Worm (Caenorhabditis elegans) whole organism, L4/young adult: ENCODE measurements around the gene F40E10.5.

Experiments
- W03F9.2 ChIP-seq: fragments of 150-350 bp; optimal IDR thresholded peaks from 2 replicates; lab custom pipeline; 2014; ENCODE audit warnings: missing biosample characterization, missing genetic modification characterization
- dao-5 ChIP-seq: sonication (generic microtip); optimal IDR thresholded peaks from 2 replicates; lab custom pipeline; 2016; ENCODE audit warnings: missing genotype, missing genetic modification characterization, moderate library complexity, missing compliant biosample characterization
- him-1 ChIP-seq: sonication (generic microtip); optimal IDR thresholded peaks from 2 replicates; lab custom pipeline; 2016; ENCODE audit warnings: missing genotype, missing genetic modification reagents, missing genetic modification characterization, missing compliant biosample characterization

F40E10.5 gene

DNA sequence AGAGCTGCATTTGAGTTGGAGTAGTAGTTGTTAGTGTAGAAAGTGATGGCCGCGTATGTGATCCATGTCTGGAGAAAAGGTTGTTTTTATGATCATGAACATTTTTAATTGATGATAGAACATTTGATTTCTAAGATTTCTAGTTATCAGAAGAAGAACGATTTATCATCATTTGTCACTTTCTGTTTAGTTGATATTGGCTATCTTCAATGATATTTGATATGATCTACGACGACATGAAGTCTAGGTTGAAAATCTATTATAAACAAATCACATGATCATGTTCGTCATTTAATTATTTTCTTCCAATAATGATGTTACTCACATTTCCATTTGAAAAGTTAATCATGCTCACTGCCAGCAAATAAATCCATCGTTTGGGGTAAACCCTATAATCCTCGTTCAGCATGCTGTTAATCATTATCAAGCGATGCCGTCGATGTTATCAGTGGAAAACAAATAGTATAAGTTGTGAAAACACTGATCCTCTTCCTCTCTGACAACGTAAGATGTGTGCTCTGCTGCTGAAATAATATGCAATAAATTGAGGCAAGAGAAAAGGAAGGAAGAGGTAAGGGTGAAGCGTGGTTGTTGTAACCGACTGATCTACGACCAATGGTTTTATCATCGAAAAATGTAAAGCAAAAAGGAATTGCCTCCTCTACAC, 35.5 kb downstream of the F40E10.5 start:
- TF ChIP-seq him-1 (tag; lab: Kevin White, UChicago) (no peak), dao-5 (no peak)

DNA sequence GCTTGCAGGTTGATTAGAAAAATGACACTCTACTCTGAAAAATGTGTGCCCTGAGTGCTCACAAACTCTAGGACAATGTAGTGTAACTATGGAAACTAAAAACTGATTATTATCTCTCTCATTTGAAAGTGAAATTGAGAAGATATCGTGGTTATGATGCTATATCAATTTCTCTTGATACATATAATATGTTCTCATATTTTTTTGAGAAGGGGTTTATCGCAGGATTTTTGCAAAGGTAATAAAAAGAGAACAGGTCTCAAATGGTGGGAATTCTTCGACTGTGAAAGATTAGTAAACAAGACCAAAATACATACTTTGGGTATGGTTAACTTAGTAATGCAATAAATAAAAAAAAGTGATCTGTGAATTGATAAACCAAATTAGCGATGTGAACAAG, 36.0 kb downstream of the F40E10.5 start:
- TF ChIP-seq W03F9.2 (no peak), dao-5 (no peak), him-1 (tag; lab: Kevin White, UChicago) (no peak)

DNA sequence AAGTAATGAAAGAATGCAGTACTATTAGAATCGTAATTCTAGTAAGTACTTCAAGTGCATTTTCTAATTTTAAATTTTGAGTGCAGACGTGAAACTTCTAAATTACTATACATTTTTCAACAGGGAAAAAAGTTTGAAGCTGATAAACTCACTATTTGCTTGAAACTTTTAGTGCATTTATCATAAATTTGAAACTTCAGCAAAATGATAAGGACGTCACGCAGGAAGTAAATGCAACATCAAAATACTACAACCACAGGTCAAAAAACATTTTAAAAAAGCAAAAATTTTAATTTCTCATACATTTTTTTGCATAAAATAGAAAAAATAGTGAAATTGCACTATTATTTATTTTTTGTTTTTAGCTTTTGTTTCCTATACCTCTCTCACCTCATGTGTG, 37.9 kb downstream of the F40E10.5 start:
- TF ChIP-seq him-1 (tag; lab: Kevin White, UChicago) (no peak), dao-5 (no peak), W03F9.2 (no peak)

DNA sequence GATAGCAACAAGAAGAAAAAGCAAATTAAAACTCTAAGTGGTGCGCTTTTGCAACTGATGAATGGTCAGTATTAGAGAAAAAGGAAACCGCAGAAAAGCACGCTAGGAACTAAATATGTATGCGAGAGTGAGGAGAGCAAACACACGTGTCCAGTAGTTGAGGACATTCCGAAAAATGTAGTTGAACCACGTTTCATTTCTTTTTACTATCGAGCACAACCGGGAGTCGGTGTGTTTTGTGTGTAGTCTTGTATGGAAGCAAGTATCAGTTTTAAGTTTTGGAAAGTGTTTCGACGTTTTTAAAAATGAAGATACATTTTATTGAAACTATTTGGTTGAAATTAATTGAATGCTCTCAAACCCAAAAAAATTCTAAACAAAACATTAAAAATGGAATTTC, 38.4 kb downstream of the F40E10.5 start, which contains the start of gene C05G5.1:
Gene C05G5.1, minus strand, starts transcription at position 101 of the 400 bp plus-strand sequence.
- TF ChIP-seq W03F9.2 = no peak
- TF ChIP-seq him-1 (tag; lab: Kevin White, UChicago) = no peak
- TF ChIP-seq dao-5 = no peak

DNA sequence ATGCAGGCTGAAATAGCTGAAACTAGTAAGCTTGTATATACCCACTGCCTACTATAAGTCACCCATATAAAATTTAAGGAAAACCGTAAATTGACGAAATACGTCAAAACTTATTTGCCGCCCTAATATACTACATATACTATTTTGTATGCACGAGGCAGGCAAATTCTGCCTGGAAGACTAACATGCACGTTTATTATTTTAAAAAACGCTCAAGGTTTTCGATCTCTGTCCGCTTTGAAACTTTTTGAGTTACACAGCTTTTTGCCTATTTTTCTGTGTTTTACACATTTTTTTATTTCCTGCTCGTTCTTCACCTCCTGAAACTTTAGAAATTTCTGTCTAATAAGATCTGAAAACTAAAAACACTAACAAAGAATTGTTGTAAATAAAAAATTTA, 41.6 kb downstream of the F40E10.5 start:
- TF ChIP-seq W03F9.2 = no peak
- TF ChIP-seq dao-5 = no peak
- TF ChIP-seq him-1 (tag; lab: Kevin White, UChicago) = no peak

DNA sequence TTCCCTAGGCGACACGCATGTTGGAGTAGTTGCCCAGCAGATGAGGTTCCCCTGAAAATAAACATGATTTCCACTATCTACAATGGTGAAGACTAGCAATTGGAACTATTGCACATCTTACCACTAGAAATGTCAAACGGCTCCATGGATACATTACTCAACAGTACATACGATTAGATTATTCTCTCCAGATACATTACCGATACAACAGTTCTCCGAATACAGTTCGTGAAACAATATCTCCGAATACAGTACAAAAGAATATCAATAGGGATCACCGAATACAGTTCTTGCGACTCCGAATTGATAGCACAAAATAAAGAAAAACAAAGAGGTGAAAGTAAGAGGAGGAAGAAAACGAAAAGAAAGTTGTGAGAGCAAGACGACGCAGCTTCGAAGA, 42.2 kb downstream of the F40E10.5 start, which contains the start of gene C05G5.7:
Gene C05G5.7, minus strand, starts transcription at position 1 of the 400 bp plus-strand sequence.
- TF ChIP-seq dao-5 = no peak
- TF ChIP-seq W03F9.2 = no peak
- TF ChIP-seq him-1 (tag; lab: Kevin White, UChicago) = no peak

DNA sequence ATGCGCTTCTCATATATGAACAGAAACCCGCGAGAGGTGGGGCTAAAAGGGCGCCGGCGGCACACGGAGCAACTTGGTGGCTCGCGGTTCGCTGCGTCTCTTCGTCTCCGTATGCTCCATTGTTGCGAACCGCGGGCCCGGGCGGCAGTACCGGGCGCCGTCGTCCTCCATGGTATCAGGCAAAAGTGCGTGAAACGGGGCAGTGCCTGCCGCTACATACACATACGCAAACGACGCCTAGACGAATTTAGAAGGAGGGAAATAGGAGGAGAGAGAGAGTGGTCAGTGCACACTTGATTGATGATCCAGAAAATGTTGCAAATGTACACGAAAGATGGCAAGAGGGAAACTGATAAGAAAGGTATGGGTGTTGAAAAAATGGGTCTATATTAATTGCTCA, 42.9 kb downstream of the F40E10.5 start:
- no peak for TF ChIP-seq him-1 (tag; lab: Kevin White, UChicago)
- no peak for TF ChIP-seq W03F9.2
- no peak for TF ChIP-seq dao-5

DNA sequence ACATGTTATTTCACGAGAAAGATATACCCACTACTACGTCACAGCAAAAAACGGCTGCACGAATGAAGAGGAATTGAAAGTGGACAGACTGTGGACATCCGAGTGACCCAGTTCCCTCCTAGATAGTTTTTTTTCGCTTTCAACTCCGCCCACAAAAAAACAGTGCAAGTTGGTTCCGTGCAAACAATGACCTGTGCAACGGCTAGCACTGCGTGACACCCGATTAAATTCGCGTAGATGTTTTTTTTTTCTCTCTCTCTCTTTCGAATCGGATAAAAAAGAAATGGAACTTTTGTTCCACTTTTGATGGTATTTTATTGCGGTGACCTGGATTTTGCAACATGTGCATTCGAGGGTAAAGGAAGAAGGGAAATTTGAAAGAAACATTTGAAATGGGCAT, 43.6 kb downstream of the F40E10.5 start:
- TF ChIP-seq him-1 (tag; lab: Kevin White, UChicago) = no peak
- TF ChIP-seq W03F9.2 = no peak
- no peak for TF ChIP-seq dao-5

DNA sequence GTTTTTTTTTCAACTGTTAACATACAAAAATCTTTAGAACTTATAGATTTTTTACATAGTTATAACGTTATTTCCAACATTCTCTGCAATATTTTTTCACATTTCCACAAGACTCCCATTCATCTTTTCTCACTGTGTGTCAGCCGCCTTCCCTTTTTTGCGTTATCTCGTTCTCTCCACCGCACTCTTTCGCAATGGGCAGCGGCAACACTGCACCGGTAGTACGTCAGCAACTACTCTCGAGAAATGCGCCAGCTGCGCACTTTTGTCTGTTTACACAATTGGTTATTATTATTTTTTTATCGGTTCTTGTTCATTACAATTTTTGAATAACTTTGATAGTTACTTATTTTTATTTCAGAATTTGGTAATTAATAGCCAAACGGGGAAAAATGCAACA, 45.4 kb downstream of the F40E10.5 start, which contains the start of gene C05G5.2:
Gene C05G5.2, plus strand, starts transcription at position 356 of the 400 bp plus-strand sequence.
- TF ChIP-seq W03F9.2 = peak; percentile 95
- TF ChIP-seq dao-5 = no peak
- TF ChIP-seq him-1 (tag; lab: Kevin White, UChicago) = peak; percentile 82

DNA sequence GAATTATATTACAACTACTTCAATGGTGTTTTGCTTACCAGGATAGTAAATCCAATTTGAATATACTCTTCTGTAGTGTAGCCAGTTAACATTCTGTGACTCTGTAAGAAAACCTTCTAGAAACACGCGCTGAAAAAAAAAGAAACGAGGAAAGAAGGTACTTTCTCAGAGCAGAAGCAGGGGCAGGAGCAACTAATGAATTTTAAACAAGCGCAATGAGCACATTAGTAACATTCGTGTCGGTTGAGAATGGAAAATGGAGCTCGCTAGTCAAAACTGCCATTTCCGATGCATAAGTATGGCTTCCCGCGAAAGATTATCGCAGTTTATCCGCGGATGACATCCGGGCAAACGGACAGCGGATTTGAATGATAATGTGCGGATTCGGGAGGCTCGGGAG, 50.3 kb downstream of the F40E10.5 start, which contains the start of gene C05G5.3:
Gene C05G5.3, minus strand, starts transcription at position 101 of the 400 bp plus-strand sequence.
- TF ChIP-seq dao-5 (no peak), W03F9.2 (no peak), him-1 (tag; lab: Kevin White, UChicago) (no peak)
